Fruit fly (Drosophila melanogaster) whole organism, prepupa: ENCODE data around the gene CG44098.

Source experiments
- CG6163 ChIP-seq: fragments of 200-800 bp; sonication (Bioruptor generic); IDR thresholded peaks from 3 replicates; pipeline ENCODE4 v1.3.6; 2022; ENCODE audit warnings: missing biosample characterization, missing genetic modification characterization
- Gug ChIP-seq: fragments of 200-800 bp; sonication (Bioruptor generic); IDR thresholded peaks from 2 replicates; pipeline ENCODE4 v1.3.6; 2022; ENCODE audit warnings: missing biosample characterization, missing genetic modification characterization
- Lpt ChIP-seq: fragments of 200-800 bp; sonication (Bioruptor generic); optimal IDR thresholded peaks from 3 replicates; lab custom pipeline; 2016; ENCODE audit warnings: missing biosample characterization, missing genetic modification characterization
- Sox102F ChIP-seq: fragments of 200-800 bp; sonication (Bioruptor generic); optimal IDR thresholded peaks from 2 replicates; lab custom pipeline; 2016; ENCODE audit warnings: missing biosample characterization, mild to moderate bottlenecking, missing genetic modification characterization
- eg ChIP-seq: fragments of 200-800 bp; sonication (Bioruptor generic); IDR thresholded peaks from 3 replicates; pipeline ENCODE4 v1.3.6; 2022; ENCODE audit warnings: missing biosample characterization, missing genetic modification characterization
- esn ChIP-seq: fragments of 200-800 bp; sonication (Bioruptor generic); optimal IDR thresholded peaks from 2 replicates; lab custom pipeline; 2016; ENCODE audit warnings: missing biosample characterization, mild to moderate bottlenecking, missing genetic modification characterization, moderate library complexity
- net ChIP-seq: fragments of 200-800 bp; sonication (Bioruptor generic); optimal IDR thresholded peaks from 3 replicates; lab custom pipeline; 2016; ENCODE audit warnings: missing biosample characterization, missing genetic modification characterization
- salr ChIP-seq, 2 experiments: fragments of 200-800 bp; sonication (Bioruptor generic); optimal IDR thresholded peaks; 3 replicates each; lab custom pipeline; 2016 to 2018; ENCODE audit warnings: missing biosample characterization in 2 of 2, missing genetic modification characterization in 2 of 2, mild to moderate bottlenecking in 1 of 2

DNA sequence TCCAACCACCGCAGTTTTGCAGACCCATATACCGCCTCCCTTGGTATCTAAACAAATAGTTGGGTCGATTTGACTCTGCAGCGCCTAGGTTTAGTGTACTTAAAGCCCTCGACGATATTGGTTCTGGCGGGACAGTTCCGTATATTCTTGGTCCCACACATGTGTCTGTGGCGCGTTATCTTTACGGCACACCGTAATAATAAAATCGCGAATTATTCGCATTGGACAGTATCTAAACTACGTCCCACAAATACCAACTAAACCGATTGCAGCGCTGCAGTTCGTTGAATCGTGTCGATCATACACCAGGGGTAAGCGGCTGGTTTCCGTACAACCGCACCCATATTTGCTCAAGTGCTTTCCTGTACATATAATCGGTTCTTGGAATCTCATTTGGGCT lies 66.9 kb downstream of the CG44098 start:
- TF ChIP-seq Sox102F (GFP tag; lab: Kevin White, UChicago): no peak
- TF ChIP-seq Gug (GFP tag; lab: Robert Waterston, UW): no peak
- TF ChIP-seq salr (GFP tag; optimal IDR thresholded peaks at IDR 0.05; lab: Kevin White, UChicago): no peak
- no peak for TF ChIP-seq eg (GFP tag; lab: Robert Waterston, UW)
- no peak for TF ChIP-seq esn (GFP tag; lab: Kevin White, UChicago)
- TF ChIP-seq net: no peak
- TF ChIP-seq CG6163 (GFP tag; lab: Robert Waterston, UW): no peak
- no peak for TF ChIP-seq Lpt
